Fruit fly (Drosophila melanogaster) whole organism, embryonic: ENCODE results near the gene LpR2.

Experiments used
- Atf3 ChIP-seq: fragments of 200-800 bp; sonication (Bioruptor generic); optimal IDR thresholded peaks from 3 replicates; lab custom pipeline; 2016; ENCODE audit warnings: missing biosample characterization, missing genetic modification characterization
- Bdp1 ChIP-seq: fragments of 200-800 bp; sonication (Bioruptor generic); optimal IDR thresholded peaks from 3 replicates; lab custom pipeline; 2016; ENCODE audit warnings: missing biosample characterization, missing genetic modification characterization
- BtbVII ChIP-seq: fragments of 200-800 bp; sonication (Bioruptor generic); optimal IDR thresholded peaks from 3 replicates; lab custom pipeline; 2017; ENCODE audit warnings: missing biosample characterization, mild to moderate bottlenecking, missing genetic modification characterization
- C15 ChIP-seq: fragments of 200-800 bp; sonication (Bioruptor generic); IDR thresholded peaks from 3 replicates; pipeline ENCODE4 v1.3.6; 2022; ENCODE audit warnings: missing biosample characterization, missing genetic modification characterization
- CG10431 ChIP-seq: fragments of 200-800 bp; sonication (Bioruptor generic); optimal IDR thresholded peaks from 3 replicates; lab custom pipeline; 2018; ENCODE audit warnings: missing biosample characterization, mild to moderate bottlenecking, missing genetic modification characterization
- CG11247 ChIP-seq: fragments of 200-800 bp; sonication (Bioruptor generic); IDR thresholded peaks from 2 replicates; pipeline ENCODE4 v1.3.6; 2022; ENCODE audit warnings: missing biosample characterization, missing genetic modification characterization
- CG1233 ChIP-seq: fragments of 200-800 bp; sonication (Bioruptor generic); optimal IDR thresholded peaks from 4 replicates; lab custom pipeline; 2018; ENCODE audit warnings: missing biosample characterization, mild to moderate bottlenecking, missing genetic modification characterization
- CG14860 ChIP-seq: fragments of 200-800 bp; sonication (Bioruptor generic); IDR thresholded peaks from 3 replicates; pipeline ENCODE4 v1.3.6; 2022; ENCODE audit warnings: missing biosample characterization, missing genetic modification characterization; ENCODE audit not compliant: partially characterized antibody
- CG15011 ChIP-seq: fragments of 200-800 bp; sonication (Bioruptor generic); optimal IDR thresholded peaks from 3 replicates; lab custom pipeline; 2018; ENCODE audit warnings: missing biosample characterization, mild to moderate bottlenecking, missing genetic modification characterization
- CG15269 ChIP-seq: fragments of 200-800 bp; sonication (Bioruptor generic); optimal IDR thresholded peaks from 2 replicates; lab custom pipeline; 2018; ENCODE audit warnings: missing biosample characterization, mild to moderate bottlenecking, missing genetic modification characterization, moderate library complexity
- CG17186 ChIP-seq: fragments of 200-800 bp; sonication (Bioruptor generic); optimal IDR thresholded peaks from 3 replicates; lab custom pipeline; 2017; ENCODE audit warnings: missing biosample characterization, missing genetic modification reagents, missing genetic modification characterization
- CG17361 ChIP-seq: fragments of 200-800 bp; sonication (Bioruptor generic); IDR thresholded peaks from 3 replicates; pipeline ENCODE4 v1.3.6; 2022; ENCODE audit warnings: missing biosample characterization, missing genetic modification characterization
- CG17385 ChIP-seq: fragments of 200-800 bp; sonication (Bioruptor generic); optimal IDR thresholded peaks from 3 replicates; lab custom pipeline; 2018; ENCODE audit warnings: missing biosample characterization, mild to moderate bottlenecking, missing genetic modification characterization
- CG17829 ChIP-seq: fragments of 200-800 bp; optimal IDR thresholded peaks from 2 replicates; lab custom pipeline; 2019; ENCODE audit warnings: missing biosample characterization, mild to moderate bottlenecking, missing genetic modification characterization, moderate library complexity
- CG18011 ChIP-seq: fragments of 200-800 bp; sonication (Bioruptor generic); optimal IDR thresholded peaks from 2 replicates; lab custom pipeline; 2017; ENCODE audit warnings: missing biosample characterization, missing genetic modification characterization, mild to moderate bottlenecking, moderate library complexity, missing genotype
- CG2202 ChIP-seq: fragments of 200-800 bp; sonication (Bioruptor generic); optimal IDR thresholded peaks from 2 replicates; lab custom pipeline; 2018; ENCODE audit warnings: missing biosample characterization, mild to moderate bottlenecking, missing genetic modification characterization
- CG30431 ChIP-seq: fragments of 200-800 bp; sonication (Bioruptor generic); optimal IDR thresholded peaks from 2 replicates; lab custom pipeline; 2017; ENCODE audit warnings: missing biosample characterization, missing genetic modification characterization
- CG32767 ChIP-seq: fragments of 200-800 bp; sonication (Bioruptor generic); IDR thresholded peaks from 2 replicates; pipeline ENCODE4 v1.3.6; 2022; ENCODE audit warnings: missing biosample characterization, missing genetic modification characterization
- CG3726 ChIP-seq: fragments of 200-800 bp; sonication (Bioruptor generic); IDR thresholded peaks from 3 replicates; pipeline ENCODE4, ENCODE4 v1.3.6; 2022; ENCODE audit warnings: missing biosample characterization, missing genetic modification characterization
- CG7271 ChIP-seq: fragments of 200-800 bp; sonication (Bioruptor generic); optimal IDR thresholded peaks from 2 replicates; lab custom pipeline; 2018; ENCODE audit warnings: missing biosample characterization, mild to moderate bottlenecking, missing genetic modification characterization, moderate library complexity
- CG7745 ChIP-seq: fragments of 200-800 bp; sonication (Bioruptor generic); optimal IDR thresholded peaks from 2 replicates; lab custom pipeline; 2018; ENCODE audit warnings: missing biosample characterization, mild to moderate bottlenecking, missing genetic modification characterization, moderate library complexity
- CG8924 ChIP-seq: fragments of 200-800 bp; optimal IDR thresholded peaks from 3 replicates; lab custom pipeline; 2019; ENCODE audit warnings: missing biosample characterization, mild to moderate bottlenecking, missing genetic modification characterization, moderate library complexity
- CG9727 ChIP-seq: fragments of 200-800 bp; sonication (Bioruptor generic); optimal IDR thresholded peaks from 3 replicates; lab custom pipeline; 2017; ENCODE audit warnings: missing biosample characterization, mild to moderate bottlenecking, missing genetic modification characterization
- ERR ChIP-seq: fragments of 200-800 bp; sonication (Bioruptor generic); optimal IDR thresholded peaks from 2 replicates; lab custom pipeline; 2016; ENCODE audit warnings: missing biosample characterization, missing genetic modification characterization
- H15 ChIP-seq: fragments of 200-800 bp; sonication (Bioruptor generic); IDR thresholded peaks from 3 replicates; pipeline ENCODE4 v1.3.6; 2022; ENCODE audit warnings: missing biosample characterization, missing genetic modification characterization
- HLH54F ChIP-seq: fragments of 200-800 bp; sonication (Bioruptor generic); optimal IDR thresholded peaks from 3 replicates; lab custom pipeline; 2016; ENCODE audit warnings: missing biosample characterization, missing genetic modification characterization
- Mrtf ChIP-seq: fragments of 200-800 bp; sonication (Bioruptor generic); IDR thresholded peaks from 3 replicates; pipeline ENCODE4 v1.3.6; 2022; ENCODE audit warnings: missing biosample characterization, missing genetic modification characterization
- NC2α ChIP-seq: fragments of 200-800 bp; sonication (Bioruptor generic); optimal IDR thresholded peaks from 2 replicates; lab custom pipeline; 2016; ENCODE audit warnings: missing biosample characterization, missing genetic modification characterization
- Neu2 ChIP-seq: fragments of 200-800 bp; sonication (Bioruptor generic); optimal IDR thresholded peaks from 3 replicates; lab custom pipeline; 2016; ENCODE audit warnings: missing biosample characterization, missing genetic modification characterization, borderline replicate concordance
- ac ChIP-seq: fragments of 200-800 bp; sonication (Bioruptor generic); optimal IDR thresholded peaks from 3 replicates; lab custom pipeline; 2017; ENCODE audit warnings: missing biosample characterization, mild to moderate bottlenecking, missing genetic modification characterization
- bigmax ChIP-seq: fragments of 200-800 bp; sonication (Bioruptor generic); optimal IDR thresholded peaks from 2 replicates; lab custom pipeline; 2018; ENCODE audit warnings: missing biosample characterization, mild to moderate bottlenecking, missing genetic modification characterization
- dimm ChIP-seq: fragments of 200-800 bp; sonication (Bioruptor generic); IDR thresholded peaks from 2 replicates; pipeline ENCODE4 v1.3.6; 2022; ENCODE audit warnings: missing biosample characterization, missing genetic modification characterization
- dm ChIP-seq: fragments of 200-800 bp; sonication (Bioruptor generic); optimal IDR thresholded peaks from 3 replicates; lab custom pipeline; 2016; ENCODE audit warnings: missing biosample characterization, missing genetic modification characterization
- eyg ChIP-seq: fragments of 200-800 bp; sonication (Bioruptor generic); optimal IDR thresholded peaks from 3 replicates; lab custom pipeline; 2016; ENCODE audit warnings: missing biosample characterization, missing genetic modification characterization
- fd64A ChIP-seq: fragments of 200-800 bp; sonication (Bioruptor generic); optimal IDR thresholded peaks from 3 replicates; lab custom pipeline; 2018; ENCODE audit warnings: missing biosample characterization, mild to moderate bottlenecking, missing genetic modification characterization
- fd96Cb ChIP-seq: fragments of 200-800 bp; sonication (Bioruptor generic); optimal IDR thresholded peaks from 2 replicates; lab custom pipeline; 2018; ENCODE audit warnings: missing biosample characterization, mild to moderate bottlenecking, missing genetic modification characterization, moderate library complexity
- gsb-n ChIP-seq: fragments of 200-800 bp; sonication (Bioruptor generic); optimal IDR thresholded peaks from 3 replicates; lab custom pipeline; 2018; ENCODE audit warnings: missing biosample characterization, mild to moderate bottlenecking, missing genetic modification characterization
- hkb ChIP-seq, 2 experiments: fragments of 200-800 bp in 1 of 2; fragments of >200 bp in 1 of 2; sonication (Bioruptor generic) in 1 of 2; IDR thresholded peaks in 1 of 2; optimal IDR thresholded peaks in 1 of 2; 2 replicates each; pipeline versions ENCODE4 v1.3.6 to Lab custom; 2017 to 2022; ENCODE audit warnings: missing biosample characterization in 1 of 2, missing genetic modification characterization in 1 of 2
- lbe ChIP-seq: fragments of 200-800 bp; sonication (Bioruptor generic); optimal IDR thresholded peaks from 2 replicates; lab custom pipeline; 2016; ENCODE audit warnings: missing biosample characterization, mild to moderate bottlenecking, missing genetic modification characterization
- lov ChIP-seq, 2 experiments: fragments of 200-800 bp in 1 of 2; fragments of >200 bp in 1 of 2; sonication (Bioruptor generic) in 1 of 2; IDR thresholded peaks in 1 of 2; optimal IDR thresholded peaks in 1 of 2; 2 replicates in 1 of 2; 3 replicates in 1 of 2; pipeline versions ENCODE4 v1.3.6 to Lab custom; 2017 to 2022; ENCODE audit warnings: missing biosample characterization in 1 of 2, missing genetic modification characterization in 1 of 2
- pho ChIP-seq: fragments of 200-800 bp; sonication (Bioruptor generic); optimal IDR thresholded peaks from 2 replicates; lab custom pipeline; 2016; ENCODE audit warnings: missing biosample characterization, missing genetic modification characterization
- ranshi ChIP-seq: fragments of 200-800 bp; sonication (Bioruptor generic); IDR thresholded peaks from 2 replicates; pipeline ENCODE4 v1.3.6; 2022; ENCODE audit warnings: missing biosample characterization, missing genetic modification characterization
- sim ChIP-seq: fragments of 200-800 bp; sonication (Bioruptor generic); IDR thresholded peaks from 2 replicates; pipeline ENCODE4 v1.3.6; 2022; ENCODE audit warnings: missing biosample characterization, missing genetic modification characterization
- sqz ChIP-seq: fragments of 200-800 bp; sonication (Bioruptor generic); optimal IDR thresholded peaks from 3 replicates; lab custom pipeline; 2018; ENCODE audit warnings: missing biosample characterization, mild to moderate bottlenecking, missing genetic modification characterization
- ssp ChIP-seq: fragments of 200-800 bp; sonication (Bioruptor generic); IDR thresholded peaks from 2 replicates; pipeline ENCODE4 v1.3.6; 2022; ENCODE audit warnings: missing biosample characterization, missing genetic modification characterization
- stc ChIP-seq: fragments of 200-800 bp; sonication (Bioruptor generic); IDR thresholded peaks from 2 replicates; pipeline ENCODE4 v1.3.6; 2022; ENCODE audit warnings: missing biosample characterization, missing genetic modification characterization
- stwl ChIP-seq: fragments of 200-800 bp; sonication (Bioruptor generic); optimal IDR thresholded peaks from 3 replicates; lab custom pipeline; 2018; ENCODE audit warnings: missing biosample characterization, mild to moderate bottlenecking, missing genetic modification characterization, moderate library complexity
- tup ChIP-seq: fragments of 200-800 bp; sonication (Bioruptor generic); optimal IDR thresholded peaks from 2 replicates; lab custom pipeline; 2016; ENCODE audit warnings: missing biosample characterization, mild to moderate bottlenecking, missing genetic modification characterization, moderate library complexity
- unpg ChIP-seq: fragments of 200-800 bp; sonication (Bioruptor generic); optimal IDR thresholded peaks from 3 replicates; lab custom pipeline; 2018; ENCODE audit warnings: missing biosample characterization, mild to moderate bottlenecking, missing genetic modification characterization, moderate library complexity

LpR2 gene

dm6 chr3R:25684859-25685258 lies 55.4 kb downstream of the LpR2 start, which contains the start of gene RpL27 (continued):
- TF ChIP-seq CG15269 (tag; lab: Kevin White, UChicago), result peak; percentile 74
- peak; percentile 93 for TF ChIP-seq dm
- peak; percentile 97 for TF ChIP-seq CG10431 (GFP tag; lab: Kevin White, UChicago)
- TF ChIP-seq CG9727 (GFP tag; lab: Kevin White, UChicago), result peak; percentile 88
- peak; percentile 59 for TF ChIP-seq Bdp1 (GFP tag; lab: Kevin White, UChicago)
- peak; percentile 53; the same call in 1 of the 2 replicates for TF ChIP-seq sim (GFP tag; lab: Robert Waterston, UW)
- peak; percentile 76 for TF ChIP-seq unpg (GFP tag; lab: Kevin White, UChicago)
- TF ChIP-seq NC2α, result peak; percentile 45
- peak; percentile 92 for TF ChIP-seq BtbVII (GFP tag; lab: Kevin White, UChicago)
- TF ChIP-seq lbe (GFP tag; lab: Kevin White, UChicago), result peak; percentile 71
- peak; percentile 73 for TF ChIP-seq CG18011 (GFP tag; lab: Kevin White, UChicago)
- TF ChIP-seq CG11247, result peak; percentile 79
- TF ChIP-seq CG3726 (GFP tag; lab: Robert Waterston, UW), result no peak
- peak; percentile 80 for TF ChIP-seq CG8924
- peak; percentile 75 for TF ChIP-seq ERR
- TF ChIP-seq eyg (GFP tag; lab: Kevin White, UChicago), result peak; percentile 71
- TF ChIP-seq ranshi, result peak; percentile 72; the same call in 1 of the 2 replicates
- TF ChIP-seq hkb (optimal IDR thresholded peaks at IDR 0.05; lab: Kevin White, UChicago), result no peak
- peak; percentile 84 for TF ChIP-seq hkb (GFP tag; IDR thresholded peaks at IDR 0.05; lab: Robert Waterston, UW)
- TF ChIP-seq CG7745 (tag; lab: Kevin White, UChicago), result no peak
- TF ChIP-seq CG17361 (GFP tag; lab: Robert Waterston, UW), result peak; percentile 81; the same call in 2 of the 3 replicates
- peak; percentile 69 for TF ChIP-seq CG2202
- TF ChIP-seq ssp (GFP tag; lab: Robert Waterston, UW), result peak; percentile 51
- peak; percentile 83 for TF ChIP-seq CG15011
- peak; percentile 67; the same call in 2 of the 3 replicates for TF ChIP-seq C15 (GFP tag; lab: Robert Waterston, UW)
- TF ChIP-seq dimm (GFP tag; lab: Robert Waterston, UW), result no peak
- TF ChIP-seq stwl, result peak; percentile 88
- no peak; the same call in 1 of the 3 replicates for TF ChIP-seq Mrtf (GFP tag; lab: Robert Waterston, UW)
- TF ChIP-seq ac (GFP tag; lab: Kevin White, UChicago), result peak; percentile 49
- no peak for TF ChIP-seq CG14860
- peak; percentile 70 for TF ChIP-seq pho (GFP tag; lab: Kevin White, UChicago)
- TF ChIP-seq CG32767 (GFP tag; lab: Robert Waterston, UW), result peak; percentile 77; the same call in 1 of the 2 replicates
- TF ChIP-seq Neu2 (GFP tag; lab: Kevin White, UChicago), result no peak
- peak; percentile 73 for TF ChIP-seq stc (GFP tag; lab: Robert Waterston, UW)
- TF ChIP-seq CG17385 (GFP tag; lab: Kevin White, UChicago), result peak; percentile 88
- peak; percentile 34 for TF ChIP-seq CG17186 (GFP tag; lab: Kevin White, UChicago)
- TF ChIP-seq tup (GFP tag; lab: Kevin White, UChicago), result no peak
- TF ChIP-seq lov (optimal IDR thresholded peaks at IDR 0.05; lab: Kevin White, UChicago), result no peak
- peak; percentile 80; the same call in 2 of the 3 replicates for TF ChIP-seq lov (GFP tag; IDR thresholded peaks at IDR 0.05; lab: Robert Waterston, UW)
- peak; percentile 31 for TF ChIP-seq fd96Cb (tag; lab: Kevin White, UChicago)
- peak; percentile 75 for TF ChIP-seq CG17829 (tag; lab: Kevin White, UChicago)
- TF ChIP-seq CG1233 (GFP tag; lab: Kevin White, UChicago), result peak; percentile 88
- TF ChIP-seq sqz, result peak; percentile 87
- peak; percentile 76 for TF ChIP-seq gsb-n
- TF ChIP-seq bigmax (GFP tag; lab: Kevin White, UChicago), result peak; percentile 70
- peak; percentile 74 for TF ChIP-seq fd64A (GFP tag; lab: Kevin White, UChicago)
- peak; percentile 69 for TF ChIP-seq HLH54F (GFP tag; lab: Kevin White, UChicago)
- TF ChIP-seq Atf3, result peak; percentile 57
- peak; percentile 24 for TF ChIP-seq CG30431
- TF ChIP-seq H15 (GFP tag; lab: Robert Waterston, UW), result peak; percentile 85
- TF ChIP-seq CG7271 (tag; lab: Kevin White, UChicago), result peak; percentile 92
